Worm (Caenorhabditis elegans) whole organism, L4/young adult: ENCODE data around the gene cpg-7.

Source experiments
- W03F9.2 ChIP-seq: fragments of 150-350 bp; optimal IDR thresholded peaks from 2 replicates; lab custom pipeline; 2014; ENCODE audit warnings: missing biosample characterization, missing genetic modification characterization
- dao-5 ChIP-seq: sonication (generic microtip); optimal IDR thresholded peaks from 2 replicates; lab custom pipeline; 2016; ENCODE audit warnings: missing genotype, missing genetic modification characterization, moderate library complexity, missing compliant biosample characterization
- him-1 ChIP-seq: sonication (generic microtip); optimal IDR thresholded peaks from 2 replicates; lab custom pipeline; 2016; ENCODE audit warnings: missing genotype, missing genetic modification reagents, missing genetic modification characterization, missing compliant biosample characterization

- TF ChIP-seq him-1 (no peak), dao-5 (tag; lab: Kevin White, UChicago) (no peak), W03F9.2 (tag; lab: Kevin White, UChicago) (no peak)
Observed at ce11 chrII:14077823-14078222, 31.2 kb downstream of the cpg-7 start.
